Worm (Caenorhabditis elegans): Measurements from ENCODE around the gene act-3.

- no peak for TF ChIP-seq lin-13 (GFP tag; optimal IDR thresholded peaks at IDR 0.05)
- no peak for TF ChIP-seq snpc-4 (tag; optimal IDR thresholded peaks at IDR 0.05)
- no peak for TF ChIP-seq lin-39 (tag; optimal IDR thresholded peaks at IDR 0.05)
- no peak for TF ChIP-seq lin-38 (GFP tag; IDR thresholded peaks at IDR 0.05)
- no peak for TF ChIP-seq dmd-8 (GFP tag; IDR thresholded peaks at IDR 0.05)
Observed at ce11 chrV:11051921-11052320, 22.4 kb downstream of the act-3 start, which contains the start of gene T04C12.33.

All from whole organism, L4 larva.